Worm (Caenorhabditis elegans) whole organism, L4/young adult: ENCODE data around the gene maoc-1.

ENCODE experiments used
- W03F9.2 ChIP-seq: fragments of 150-350 bp; optimal IDR thresholded peaks from 2 replicates; lab custom pipeline; 2014; ENCODE audit warnings: missing biosample characterization, missing genetic modification characterization
- dao-5 ChIP-seq: sonication (generic microtip); optimal IDR thresholded peaks from 2 replicates; lab custom pipeline; 2016; ENCODE audit warnings: missing genotype, missing genetic modification characterization, moderate library complexity, missing compliant biosample characterization
- him-1 ChIP-seq: sonication (generic microtip); optimal IDR thresholded peaks from 2 replicates; lab custom pipeline; 2016; ENCODE audit warnings: missing genotype, missing genetic modification reagents, missing genetic modification characterization, missing compliant biosample characterization

DNA sequence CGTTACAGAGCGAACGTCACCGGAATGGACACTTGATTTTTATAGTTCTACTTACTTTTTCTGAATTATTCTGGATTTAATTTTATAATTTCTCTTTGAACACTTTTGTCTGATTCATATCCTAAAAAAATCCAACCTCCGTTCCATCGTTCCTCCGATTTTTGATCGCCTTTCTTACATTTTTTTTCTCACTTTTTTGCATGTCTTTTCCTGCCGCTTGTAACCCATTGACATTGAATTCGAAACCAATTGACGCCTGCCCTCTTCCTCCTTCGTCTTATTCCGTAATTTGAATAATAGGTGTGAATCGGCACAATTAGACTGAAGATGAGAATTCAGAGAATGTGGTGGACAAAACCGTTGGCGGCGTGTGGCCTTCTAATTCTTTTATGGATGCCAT lies 49.5 kb downstream of the maoc-1 start, which contains the start of gene skpo-3:
- TF ChIP-seq W03F9.2 (no peak), him-1 (tag; lab: Kevin White, UChicago) (no peak), dao-5 (tag; lab: Kevin White, UChicago) (no peak)
